Fruit fly (Drosophila melanogaster) whole organism, embryonic: ENCODE results near the gene CG11975.
A peak's percentile ranks its signal among the peaks of the same experiment; 100 is the strongest.

Source experiments
- Adf1 ChIP-seq: fragments of 200-800 bp; sonication (Bioruptor generic); IDR thresholded peaks from 2 replicates; pipeline ENCODE4 v1.3.6; 2022; ENCODE audit warnings: missing biosample characterization, missing genetic modification characterization
- Atf3 ChIP-seq: fragments of 200-800 bp; sonication (Bioruptor generic); optimal IDR thresholded peaks from 3 replicates; lab custom pipeline; 2016; ENCODE audit warnings: missing biosample characterization, missing genetic modification characterization
- BEAF-32 ChIP-seq: fragments of 200-800 bp; sonication (Bioruptor generic); optimal IDR thresholded peaks from 3 replicates; lab custom pipeline; 2017; ENCODE audit warnings: missing biosample characterization, missing genetic modification characterization, mild to moderate bottlenecking, moderate library complexity, missing genetic modification reagents
- Bteb2 ChIP-seq: fragments of 200-800 bp; sonication (Bioruptor generic); optimal IDR thresholded peaks from 2 replicates; lab custom pipeline; 2016; ENCODE audit warnings: missing biosample characterization, missing genetic modification characterization
- CG12071 ChIP-seq: fragments of 200-800 bp; sonication (Bioruptor generic); optimal IDR thresholded peaks from 3 replicates; lab custom pipeline; 2018; ENCODE audit warnings: missing biosample characterization, mild to moderate bottlenecking, missing genetic modification characterization
- CG12155 ChIP-seq: fragments of 200-800 bp; sonication (Bioruptor generic); optimal IDR thresholded peaks from 3 replicates; lab custom pipeline; 2016; ENCODE audit warnings: missing biosample characterization, missing genetic modification characterization
- CG12299 ChIP-seq: fragments of 200-800 bp; sonication (Bioruptor generic); optimal IDR thresholded peaks from 2 replicates; lab custom pipeline; 2018; ENCODE audit warnings: missing biosample characterization, mild to moderate bottlenecking, missing genetic modification characterization
- CG1233 ChIP-seq: fragments of 200-800 bp; sonication (Bioruptor generic); optimal IDR thresholded peaks from 4 replicates; lab custom pipeline; 2018; ENCODE audit warnings: missing biosample characterization, mild to moderate bottlenecking, missing genetic modification characterization
- CG12942 ChIP-seq: fragments of 200-800 bp; sonication (Bioruptor generic); optimal IDR thresholded peaks from 3 replicates; lab custom pipeline; 2016; ENCODE audit warnings: missing biosample characterization, missing genetic modification characterization
- CG14710 ChIP-seq: fragments of 200-800 bp; sonication (Bioruptor generic); optimal IDR thresholded peaks from 3 replicates; lab custom pipeline; 2019; ENCODE audit warnings: missing biosample characterization, mild to moderate bottlenecking, missing genetic modification characterization, moderate library complexity
- CG14965 ChIP-seq: fragments of 200-800 bp; sonication (Bioruptor generic); optimal IDR thresholded peaks from 2 replicates; lab custom pipeline; 2016; ENCODE audit warnings: missing biosample characterization, missing genetic modification characterization, borderline replicate concordance
- CG16779 ChIP-seq: fragments of 200-800 bp; sonication (Bioruptor generic); IDR thresholded peaks from 2 replicates; pipeline ENCODE4 v1.3.6; 2022; ENCODE audit warnings: missing biosample characterization, missing genetic modification characterization
- CG17829 ChIP-seq: fragments of 200-800 bp; optimal IDR thresholded peaks from 2 replicates; lab custom pipeline; 2019; ENCODE audit warnings: missing biosample characterization, mild to moderate bottlenecking, missing genetic modification characterization, moderate library complexity
- CG18011 ChIP-seq: fragments of 200-800 bp; sonication (Bioruptor generic); optimal IDR thresholded peaks from 2 replicates; lab custom pipeline; 2017; ENCODE audit warnings: missing biosample characterization, missing genetic modification characterization, mild to moderate bottlenecking, moderate library complexity, missing genotype
- CG2129 ChIP-seq: fragments of 200-800 bp; sonication (Bioruptor generic); IDR thresholded peaks from 2 replicates; pipeline ENCODE4 v1.3.6; 2022; ENCODE audit warnings: missing biosample characterization, missing genetic modification characterization; ENCODE audit not compliant: partially characterized antibody
- CG31388 ChIP-seq: fragments of 200-800 bp; sonication (Bioruptor generic); optimal IDR thresholded peaks from 2 replicates; lab custom pipeline; 2016; ENCODE audit warnings: missing biosample characterization, missing genetic modification characterization
- CG4404 ChIP-seq: fragments of 200-800 bp; sonication (Bioruptor generic); IDR thresholded peaks from 2 replicates; pipeline ENCODE4 v1.3.6; 2022; ENCODE audit warnings: missing biosample characterization, missing genetic modification characterization
- CG4617 ChIP-seq: fragments of 200-800 bp; sonication (Bioruptor generic); optimal IDR thresholded peaks from 3 replicates; lab custom pipeline; 2016; ENCODE audit warnings: missing biosample characterization, missing genetic modification characterization, borderline replicate concordance
- CG6791 ChIP-seq: fragments of 200-800 bp; sonication (Bioruptor generic); IDR thresholded peaks from 3 replicates; pipeline ENCODE4 v1.3.6; 2022; ENCODE audit warnings: missing biosample characterization, missing genetic modification characterization; ENCODE audit not compliant: partially characterized antibody
- CG8478 ChIP-seq: fragments of >200 bp; optimal IDR thresholded peaks from 2 replicates; lab custom pipeline; 2018
- CG9817 ChIP-seq: fragments of 200-800 bp; sonication (Bioruptor generic); optimal IDR thresholded peaks from 2 replicates; lab custom pipeline; 2018; ENCODE audit warnings: missing biosample characterization, mild to moderate bottlenecking, missing genetic modification characterization, moderate library complexity
- CG9876 ChIP-seq: fragments of 200-800 bp; sonication (Bioruptor generic); optimal IDR thresholded peaks from 2 replicates; lab custom pipeline; 2016; ENCODE audit warnings: missing biosample characterization, missing genetic modification characterization
- CkIIα-i1 ChIP-seq: fragments of 200-800 bp; sonication (Bioruptor generic); IDR thresholded peaks from 2 replicates; pipeline ENCODE4 v1.3.6; 2022; ENCODE audit warnings: missing biosample characterization, missing genetic modification characterization
- CoRest ChIP-seq: fragments of 200-800 bp; sonication (Bioruptor generic); optimal IDR thresholded peaks from 3 replicates; lab custom pipeline; 2018; ENCODE audit warnings: missing biosample characterization, mild to moderate bottlenecking, missing genetic modification characterization, moderate library complexity
- Dad ChIP-seq: fragments of 200-800 bp; sonication (Bioruptor generic); optimal IDR thresholded peaks from 3 replicates; lab custom pipeline; 2016; ENCODE audit warnings: missing biosample characterization, missing genetic modification characterization
- ERR ChIP-seq: fragments of 200-800 bp; sonication (Bioruptor generic); optimal IDR thresholded peaks from 2 replicates; lab custom pipeline; 2016; ENCODE audit warnings: missing biosample characterization, missing genetic modification characterization
- Ets65A ChIP-seq: fragments of 200-800 bp; sonication (Bioruptor generic); peaks from one replicate; lab custom pipeline; 2016; ENCODE audit warnings: missing biosample characterization, missing genetic modification characterization
- H2.0 ChIP-seq: fragments of 200-800 bp; sonication (Bioruptor generic); IDR thresholded peaks from 2 replicates; pipeline ENCODE4 v1.3.6; 2022; ENCODE audit warnings: missing biosample characterization, missing genetic modification characterization
- Hsf ChIP-seq: fragments of 200-800 bp; sonication (Bioruptor generic); optimal IDR thresholded peaks from 3 replicates; lab custom pipeline; 2016; ENCODE audit warnings: missing biosample characterization, missing genetic modification characterization
- MESR4 ChIP-seq: fragments of 200-800 bp; sonication (Bioruptor generic); optimal IDR thresholded peaks from 2 replicates; lab custom pipeline; 2018; ENCODE audit warnings: missing biosample characterization, mild to moderate bottlenecking, missing genetic modification characterization, moderate library complexity
- NFAT ChIP-seq: fragments of 200-800 bp; sonication (Bioruptor generic); IDR thresholded peaks from 2 replicates; pipeline ENCODE4 v1.3.6; 2022; ENCODE audit warnings: missing biosample characterization, missing genetic modification characterization
- Scr ChIP-seq: fragments of 200-800 bp; sonication (Bioruptor generic); IDR thresholded peaks from 2 replicates; pipeline ENCODE4 v1.3.6; 2022; ENCODE audit warnings: missing biosample characterization, missing genetic modification characterization; ENCODE audit not compliant: partially characterized antibody
- abd-A ChIP-seq: fragments of 200-800 bp; sonication (Bioruptor generic); optimal IDR thresholded peaks from 3 replicates; lab custom pipeline; 2019; ENCODE audit warnings: missing biosample characterization, mild to moderate bottlenecking, missing genetic modification characterization, moderate library complexity
- amos ChIP-seq: fragments of 200-800 bp; sonication (Bioruptor generic); IDR thresholded peaks from 2 replicates; pipeline ENCODE4 v1.3.6; 2022; ENCODE audit warnings: missing biosample characterization, missing genetic modification characterization; ENCODE audit not compliant: partially characterized antibody
- aop ChIP-seq: fragments of 200-800 bp; sonication (Bioruptor generic); IDR thresholded peaks from 2 replicates; pipeline ENCODE4 v1.3.6; 2022; ENCODE audit warnings: missing biosample characterization, missing genetic modification characterization
- bab2 ChIP-seq: fragments of 200-800 bp; sonication (Bioruptor generic); optimal IDR thresholded peaks from 2 replicates; lab custom pipeline; 2016; ENCODE audit warnings: missing biosample characterization, missing genetic modification characterization
- cato ChIP-seq: fragments of 200-800 bp; sonication (Bioruptor generic); optimal IDR thresholded peaks from 2 replicates; lab custom pipeline; 2016; ENCODE audit warnings: missing biosample characterization, missing genetic modification characterization, borderline replicate concordance
- caup ChIP-seq: fragments of 200-800 bp; sonication (Bioruptor generic); optimal IDR thresholded peaks from 3 replicates; lab custom pipeline; 2017; ENCODE audit warnings: missing biosample characterization, mild to moderate bottlenecking, missing genetic modification characterization, moderate library complexity; ENCODE audit not compliant: severe bottlenecking
- disco-r ChIP-seq: fragments of 200-800 bp; sonication (Bioruptor generic); optimal IDR thresholded peaks from 2 replicates; lab custom pipeline; 2016; ENCODE audit warnings: missing biosample characterization, missing genetic modification characterization
- eve ChIP-seq, 2 experiments: fragments of >200 bp; optimal IDR thresholded peaks; 2 replicates each; lab custom pipeline; 2017; ENCODE audit warnings: missing biosample characterization in 2 of 2, missing genetic modification characterization in 2 of 2
- gsb-n ChIP-seq: fragments of 200-800 bp; sonication (Bioruptor generic); optimal IDR thresholded peaks from 3 replicates; lab custom pipeline; 2018; ENCODE audit warnings: missing biosample characterization, mild to moderate bottlenecking, missing genetic modification characterization
- nerfin-1 ChIP-seq: fragments of 200-800 bp; sonication (Bioruptor generic); optimal IDR thresholded peaks from 3 replicates; lab custom pipeline; 2019; ENCODE audit warnings: missing biosample characterization, mild to moderate bottlenecking, missing genetic modification characterization, moderate library complexity
- pb ChIP-seq: fragments of 200-800 bp; sonication (Bioruptor generic); optimal IDR thresholded peaks from 3 replicates; lab custom pipeline; 2016; ENCODE audit warnings: missing biosample characterization, missing genetic modification characterization
- prd ChIP-seq, 3 experiments: fragments of >200 bp in 2 of 3; fragments of 200-800 bp in 1 of 3; sonication (Bioruptor generic) in 1 of 3; optimal IDR thresholded peaks in 2 of 3; IDR thresholded peaks in 1 of 3; 2 replicates in 2 of 3; 3 replicates in 1 of 3; pipeline versions ENCODE4 v1.3.6 to Lab custom; 2017 to 2022; ENCODE audit warnings: missing biosample characterization in 1 of 3, missing genetic modification characterization in 1 of 3
- shn ChIP-seq: fragments of 200-800 bp; sonication (Bioruptor generic); optimal IDR thresholded peaks from 3 replicates; lab custom pipeline; 2016; ENCODE audit warnings: missing biosample characterization, missing genetic modification characterization
- sisA ChIP-seq: fragments of 200-800 bp; sonication (Bioruptor generic); IDR thresholded peaks from 2 replicates; pipeline ENCODE4 v1.3.6; 2022; ENCODE audit warnings: missing biosample characterization, missing genetic modification characterization
- slp2 ChIP-seq: fragments of 200-800 bp; sonication (Bioruptor generic); optimal IDR thresholded peaks from 2 replicates; lab custom pipeline; 2016; ENCODE audit warnings: missing biosample characterization, missing genetic modification characterization
- tio ChIP-seq: fragments of 200-800 bp; sonication (Bioruptor generic); optimal IDR thresholded peaks from 2 replicates; lab custom pipeline; 2017; ENCODE audit warnings: missing biosample characterization, missing genetic modification characterization, inconsistent platforms
- twi ChIP-seq: fragments of 200-800 bp; optimal IDR thresholded peaks from 2 replicates; lab custom pipeline; 2019; ENCODE audit warnings: missing biosample characterization, mild to moderate bottlenecking, missing genetic modification characterization, moderate library complexity
- vnd ChIP-seq: fragments of 200-800 bp; sonication (Bioruptor generic); IDR thresholded peaks from 3 replicates; pipeline ENCODE4 v1.3.6; 2022; ENCODE audit warnings: missing biosample characterization, missing genetic modification characterization; ENCODE audit not compliant: partially characterized antibody
- zfh1 ChIP-seq: fragments of 200-800 bp; sonication (Bioruptor generic); IDR thresholded peaks from 3 replicates; pipeline ENCODE4 v1.3.6; 2022; ENCODE audit warnings: missing biosample characterization, missing genetic modification characterization

CG11975 gene

dm6 chr3R:9038652-9039051 lies 45.6 kb downstream of the CG11975 start, which contains the start of gene hyx (continued):
- TF ChIP-seq amos (GFP tag; lab: Robert Waterston, UW) (peak; percentile 78), Scr (GFP tag; lab: Robert Waterston, UW) (peak; percentile 87), CG9817 (tag; lab: Kevin White, UChicago) (peak; percentile 9), CG31388 (GFP tag; lab: Kevin White, UChicago) (no peak), zfh1 (no peak), Adf1 (GFP tag; lab: Robert Waterston, UW) (no peak), CG12942 (GFP tag; lab: Kevin White, UChicago) (no peak), bab2 (GFP tag; lab: Kevin White, UChicago) (peak; percentile 24), MESR4 (GFP tag; lab: Kevin White, UChicago) (no peak), cato (GFP tag; lab: Kevin White, UChicago) (no peak), caup (GFP tag; lab: Kevin White, UChicago) (peak; percentile 29), CG6791 (GFP tag; lab: Robert Waterston, UW) (peak; percentile 79), CG14710 (peak; percentile 32), H2.0 (GFP tag; lab: Robert Waterston, UW) (no peak), CG4617 (GFP tag; lab: Kevin White, UChicago) (no peak), BEAF-32 (peak; percentile 77), twi (peak; percentile 20), pb (no peak), CG12299 (tag; lab: Kevin White, UChicago) (no peak), CG2129 (GFP tag; lab: Robert Waterston, UW) (peak; percentile 82), eve (GFP tag; optimal IDR thresholded peaks at IDR 0.05; lab: Kevin White, UChicago) (no peak), CG1233 (peak; percentile 9), aop (GFP tag; lab: Robert Waterston, UW) (no peak), CG8478 (lab: Kevin White, UChicago) (no peak), prd (optimal IDR thresholded peaks at IDR 0.05; lab: Kevin White, UChicago) (no peak), prd (GFP tag; IDR thresholded peaks at IDR 0.05; lab: Robert Waterston, UW) (peak; percentile 38; the same call in 1 of the 3 replicates), CG12071 (GFP tag; lab: Kevin White, UChicago) (peak; percentile 9), sisA (GFP tag; lab: Robert Waterston, UW) (no peak), Atf3 (GFP tag; lab: Kevin White, UChicago) (no peak), CG14965 (GFP tag; lab: Kevin White, UChicago) (no peak), nerfin-1 (tag; lab: Kevin White, UChicago) (peak; percentile 91), slp2 (GFP tag; lab: Kevin White, UChicago) (no peak), CG16779 (no peak), abd-A (tag; lab: Kevin White, UChicago) (no peak), Hsf (GFP tag; lab: Kevin White, UChicago) (peak; percentile 36), ERR (GFP tag; lab: Kevin White, UChicago) (peak; percentile 46), Dad (GFP tag; lab: Kevin White, UChicago) (no peak), NFAT (peak; percentile 58; the same call in 1 of the 2 replicates), CG9876 (GFP tag; lab: Kevin White, UChicago) (no peak), CG4404 (GFP tag; lab: Robert Waterston, UW) (no peak), Ets65A (GFP tag; lab: Kevin White, UChicago) (no peak), Bteb2 (GFP tag; lab: Kevin White, UChicago) (peak; percentile 41), gsb-n (tag; lab: Kevin White, UChicago) (no peak), vnd (peak; percentile 66), CG17829 (tag; lab: Kevin White, UChicago) (peak; percentile 38), disco-r (GFP tag; lab: Kevin White, UChicago) (no peak), tio (GFP tag; lab: Kevin White, UChicago) (no peak), CkIIα-i1 (GFP tag; lab: Robert Waterston, UW) (no peak), CoRest (tag; lab: Kevin White, UChicago) (peak; percentile 43), shn (GFP tag; lab: Kevin White, UChicago) (peak; percentile 20), CG18011 (GFP tag; lab: Kevin White, UChicago) (peak; percentile 31), CG12155 (GFP tag; lab: Kevin White, UChicago) (peak; percentile 87)
